Fruit fly (Drosophila melanogaster) whole organism, embryonic: Measurements from ENCODE around the gene CG42240.

Source experiments
- ATbp ChIP-seq: fragments of 200-800 bp; sonication (Bioruptor generic); optimal IDR thresholded peaks from 2 replicates; lab custom pipeline; 2017; ENCODE audit warnings: missing biosample characterization, mild to moderate bottlenecking, missing genetic modification characterization, missing genetic modification reagents
- Awh ChIP-seq: fragments of 200-800 bp; sonication (Bioruptor generic); IDR thresholded peaks from 2 replicates; pipeline ENCODE4, ENCODE4 v1.3.6; 2022; ENCODE audit warnings: missing biosample characterization, missing genetic modification characterization
- Blimp-1 ChIP-seq: fragments of 200-800 bp; sonication (Bioruptor generic); optimal IDR thresholded peaks from 3 replicates; lab custom pipeline; 2018; ENCODE audit warnings: missing biosample characterization, missing genetic modification characterization, mild to moderate bottlenecking, moderate library complexity, missing genetic modification reagents
- CG12236 ChIP-seq: fragments of 200-800 bp; sonication (Bioruptor generic); optimal IDR thresholded peaks from 2 replicates; lab custom pipeline; 2016; ENCODE audit warnings: missing biosample characterization, missing genetic modification characterization
- CG13287 ChIP-seq: fragments of 200-800 bp; sonication (Bioruptor generic); IDR thresholded peaks from 2 replicates; pipeline ENCODE4 v1.3.6; 2022; ENCODE audit warnings: missing biosample characterization, missing genetic modification characterization; ENCODE audit not compliant: partially characterized antibody
- CG17328 ChIP-seq: fragments of 200-800 bp; sonication (Bioruptor generic); IDR thresholded peaks from 2 replicates; pipeline ENCODE4 v1.3.6; 2022; ENCODE audit warnings: missing biosample characterization, missing genetic modification characterization
- CG2199 ChIP-seq: fragments of 200-800 bp; sonication (Bioruptor generic); IDR thresholded peaks from 3 replicates; pipeline ENCODE4 v1.3.6; 2022; ENCODE audit warnings: missing biosample characterization, missing genetic modification characterization
- CG2202 ChIP-seq: fragments of 200-800 bp; sonication (Bioruptor generic); optimal IDR thresholded peaks from 2 replicates; lab custom pipeline; 2018; ENCODE audit warnings: missing biosample characterization, mild to moderate bottlenecking, missing genetic modification characterization
- CG2712 ChIP-seq: fragments of 200-800 bp; optimal IDR thresholded peaks from 3 replicates; lab custom pipeline; 2019; ENCODE audit warnings: missing biosample characterization, mild to moderate bottlenecking, missing genetic modification characterization, moderate library complexity
- CG32532 ChIP-seq: fragments of 200-800 bp; sonication (Bioruptor generic); IDR thresholded peaks from 2 replicates; pipeline ENCODE4 v1.3.6; 2022; ENCODE audit warnings: missing biosample characterization, missing genetic modification characterization
- CG34376 ChIP-seq: fragments of 200-800 bp; sonication (Bioruptor generic); optimal IDR thresholded peaks from 2 replicates; lab custom pipeline; 2018; ENCODE audit warnings: missing biosample characterization, mild to moderate bottlenecking, missing genetic modification characterization
- CG34422 ChIP-seq: fragments of 200-800 bp; sonication (Bioruptor generic); IDR thresholded peaks from 3 replicates; pipeline ENCODE4 v1.3.6; 2022; ENCODE audit warnings: missing biosample characterization, missing genetic modification characterization
- CG3838 ChIP-seq: fragments of 200-800 bp; sonication (Bioruptor generic); optimal IDR thresholded peaks from 3 replicates; lab custom pipeline; 2016; ENCODE audit warnings: missing biosample characterization, missing genetic modification characterization
- CG5180 ChIP-seq: fragments of 200-800 bp; sonication (Bioruptor generic); optimal IDR thresholded peaks from 3 replicates; lab custom pipeline; 2017; ENCODE audit warnings: missing biosample characterization, missing genetic modification characterization, mild to moderate bottlenecking, moderate library complexity, missing genetic modification reagents
- CG6254 ChIP-seq: fragments of 200-800 bp; sonication (Bioruptor generic); optimal IDR thresholded peaks from 3 replicates; lab custom pipeline; 2017; ENCODE audit warnings: mild to moderate bottlenecking, missing biosample characterization, missing genetic modification reagents, missing genetic modification characterization
- CG6654 ChIP-seq: fragments of 200-800 bp; sonication (Bioruptor generic); optimal IDR thresholded peaks from 2 replicates; lab custom pipeline; 2017; ENCODE audit warnings: missing biosample characterization, mild to moderate bottlenecking, missing genetic modification characterization
- CG6854 ChIP-seq: fragments of 200-800 bp; sonication (Bioruptor generic); optimal IDR thresholded peaks from 3 replicates; lab custom pipeline; 2017; ENCODE audit warnings: missing biosample characterization, mild to moderate bottlenecking, missing genetic modification characterization
- CG9817 ChIP-seq: fragments of 200-800 bp; sonication (Bioruptor generic); optimal IDR thresholded peaks from 2 replicates; lab custom pipeline; 2018; ENCODE audit warnings: missing biosample characterization, mild to moderate bottlenecking, missing genetic modification characterization, moderate library complexity
- D ChIP-seq, 2 experiments: fragments of 200-800 bp in 1 of 2; fragments of >200 bp in 1 of 2; sonication (Bioruptor generic) in 1 of 2; optimal IDR thresholded peaks; 2 replicates in 1 of 2; 3 replicates in 1 of 2; lab custom pipeline; 2017; ENCODE audit warnings: mild to moderate bottlenecking in 1 of 2, missing biosample characterization in 1 of 2, missing genetic modification characterization in 1 of 2, missing genetic modification reagents in 1 of 2
- D19A ChIP-seq: fragments of 200-800 bp; optimal IDR thresholded peaks from 3 replicates; lab custom pipeline; 2019; ENCODE audit warnings: missing biosample characterization, mild to moderate bottlenecking, missing genetic modification characterization, moderate library complexity
- HHEX ChIP-seq: fragments of 200-800 bp; sonication (Bioruptor generic); optimal IDR thresholded peaks from 3 replicates; lab custom pipeline; 2017; ENCODE audit warnings: missing biosample characterization, mild to moderate bottlenecking, missing genetic modification characterization, missing genetic modification reagents
- HLH4C ChIP-seq: fragments of 200-800 bp; sonication (Bioruptor generic); IDR thresholded peaks from 3 replicates; pipeline ENCODE4 v1.3.6; 2022; ENCODE audit warnings: missing biosample characterization, missing genetic modification characterization; ENCODE audit not compliant: partially characterized antibody
- Hr3 ChIP-seq: fragments of 200-800 bp; sonication (Bioruptor generic); optimal IDR thresholded peaks from 3 replicates; lab custom pipeline; 2016; ENCODE audit warnings: missing biosample characterization, missing genetic modification characterization
- MESR4 ChIP-seq: fragments of 200-800 bp; sonication (Bioruptor generic); optimal IDR thresholded peaks from 2 replicates; lab custom pipeline; 2018; ENCODE audit warnings: missing biosample characterization, mild to moderate bottlenecking, missing genetic modification characterization, moderate library complexity
- Optix ChIP-seq: fragments of 200-800 bp; sonication (Bioruptor generic); IDR thresholded peaks from 3 replicates; pipeline ENCODE4 v1.3.6; 2022; ENCODE audit warnings: missing biosample characterization, missing genetic modification characterization
- Ssrp ChIP-seq: fragments of 200-800 bp; sonication (Bioruptor generic); optimal IDR thresholded peaks from 2 replicates; lab custom pipeline; 2018; ENCODE audit warnings: missing biosample characterization, mild to moderate bottlenecking, missing genetic modification characterization, moderate library complexity
- bsh ChIP-seq, 2 experiments: fragments of 200-800 bp; sonication (Bioruptor generic); optimal IDR thresholded peaks; 2 replicates each; lab custom pipeline; 2017 to 2018; ENCODE audit warnings: mild to moderate bottlenecking in 2 of 2, missing biosample characterization in 2 of 2, missing genetic modification characterization in 2 of 2, moderate library complexity in 1 of 2
- chinmo ChIP-seq: fragments of 200-800 bp; sonication (Bioruptor generic); IDR thresholded peaks from 4 replicates; pipeline ENCODE4 v1.3.6; 2022; ENCODE audit warnings: missing biosample characterization, missing genetic modification characterization; ENCODE audit not compliant: partially characterized antibody
- danr ChIP-seq: fragments of 200-800 bp; sonication (Bioruptor generic); IDR thresholded peaks from 2 replicates; pipeline ENCODE4 v1.3.6; 2022; ENCODE audit warnings: missing biosample characterization, missing genetic modification characterization
- ems ChIP-seq: fragments of 200-800 bp; sonication (Bioruptor generic); optimal IDR thresholded peaks from 3 replicates; lab custom pipeline; 2016; ENCODE audit warnings: missing biosample characterization, missing genetic modification characterization
- en ChIP-seq: fragments of 200-800 bp; sonication (Bioruptor generic); optimal IDR thresholded peaks from 2 replicates; lab custom pipeline; 2016; ENCODE audit warnings: missing biosample characterization, missing genetic modification characterization
- gfzf ChIP-seq: fragments of 200-800 bp; sonication (Bioruptor generic); optimal IDR thresholded peaks from 2 replicates; lab custom pipeline; 2016; ENCODE audit warnings: missing biosample characterization, mild to moderate bottlenecking, missing genetic modification characterization, moderate library complexity
- hth ChIP-seq: fragments of >200 bp; optimal IDR thresholded peaks from 2 replicates; lab custom pipeline; 2017; ENCODE audit warnings: inconsistent platforms
- lab ChIP-seq: fragments of 200-800 bp; sonication (Bioruptor generic); optimal IDR thresholded peaks from 3 replicates; lab custom pipeline; 2017; ENCODE audit warnings: missing biosample characterization, missing genetic modification characterization, mild to moderate bottlenecking, moderate library complexity, missing genetic modification reagents
- lilli ChIP-seq: fragments of 200-800 bp; sonication (Bioruptor generic); optimal IDR thresholded peaks from 3 replicates; lab custom pipeline; 2016; ENCODE audit warnings: missing biosample characterization, missing genetic modification characterization
- lola ChIP-seq, 3 experiments: fragments of >200 bp in 2 of 3; fragments of 200-800 bp in 1 of 3; sonication (Bioruptor generic) in 1 of 3; optimal IDR thresholded peaks; 2 replicates each; lab custom pipeline; 2017 to 2019; ENCODE audit warnings: missing biosample characterization in 3 of 3, missing genetic modification characterization in 3 of 3, mild to moderate bottlenecking in 1 of 3, moderate library complexity in 1 of 3
- pb ChIP-seq: fragments of 200-800 bp; sonication (Bioruptor generic); optimal IDR thresholded peaks from 3 replicates; lab custom pipeline; 2016; ENCODE audit warnings: missing biosample characterization, missing genetic modification characterization
- pfk ChIP-seq: fragments of 200-800 bp; sonication (Bioruptor generic); optimal IDR thresholded peaks from 2 replicates; lab custom pipeline; 2018; ENCODE audit warnings: missing biosample characterization, mild to moderate bottlenecking, missing genetic modification characterization, moderate library complexity
- pho ChIP-seq: fragments of 200-800 bp; sonication (Bioruptor generic); optimal IDR thresholded peaks from 2 replicates; lab custom pipeline; 2016; ENCODE audit warnings: missing biosample characterization, missing genetic modification characterization
- pnt ChIP-seq: fragments of 200-800 bp; sonication (Bioruptor generic); optimal IDR thresholded peaks from 3 replicates; lab custom pipeline; 2016; ENCODE audit warnings: missing biosample characterization, missing genetic modification characterization
- psq ChIP-seq: fragments of 200-800 bp; sonication (Bioruptor generic); optimal IDR thresholded peaks from 2 replicates; lab custom pipeline; 2017; ENCODE audit warnings: missing biosample characterization, missing genetic modification characterization
- salm ChIP-seq: fragments of 200-800 bp; sonication (Bioruptor generic); optimal IDR thresholded peaks from 2 replicates; lab custom pipeline; 2018; ENCODE audit warnings: missing biosample characterization, mild to moderate bottlenecking, missing genetic modification characterization
- scrt ChIP-seq: fragments of 200-800 bp; sonication (Bioruptor generic); optimal IDR thresholded peaks from 2 replicates; lab custom pipeline; 2018; ENCODE audit warnings: missing biosample characterization, mild to moderate bottlenecking, missing genetic modification characterization, moderate library complexity
- seq ChIP-seq: fragments of 200-800 bp; sonication (Bioruptor generic); IDR thresholded peaks from 2 replicates; pipeline ENCODE4 v1.3.6; 2022; ENCODE audit warnings: missing biosample characterization, missing genetic modification characterization
- slp2 ChIP-seq: fragments of 200-800 bp; sonication (Bioruptor generic); optimal IDR thresholded peaks from 2 replicates; lab custom pipeline; 2016; ENCODE audit warnings: missing biosample characterization, missing genetic modification characterization
- trh ChIP-seq: fragments of 200-800 bp; sonication (Bioruptor generic); optimal IDR thresholded peaks from 2 replicates; lab custom pipeline; 2016; ENCODE audit warnings: missing biosample characterization, missing genetic modification characterization
- vvl ChIP-seq: fragments of 200-800 bp; sonication (Bioruptor generic); IDR thresholded peaks from 2 replicates; pipeline ENCODE4 v1.3.6; 2022; ENCODE audit warnings: missing biosample characterization, missing genetic modification characterization
- wek ChIP-seq: fragments of 200-800 bp; sonication (Bioruptor generic); optimal IDR thresholded peaks from 3 replicates; lab custom pipeline; 2018; ENCODE audit warnings: missing biosample characterization, mild to moderate bottlenecking, missing genetic modification characterization, moderate library complexity
- yki ChIP-seq: fragments of >200 bp; optimal IDR thresholded peaks from 3 replicates; lab custom pipeline; 2018

CG42240 gene

DNA sequence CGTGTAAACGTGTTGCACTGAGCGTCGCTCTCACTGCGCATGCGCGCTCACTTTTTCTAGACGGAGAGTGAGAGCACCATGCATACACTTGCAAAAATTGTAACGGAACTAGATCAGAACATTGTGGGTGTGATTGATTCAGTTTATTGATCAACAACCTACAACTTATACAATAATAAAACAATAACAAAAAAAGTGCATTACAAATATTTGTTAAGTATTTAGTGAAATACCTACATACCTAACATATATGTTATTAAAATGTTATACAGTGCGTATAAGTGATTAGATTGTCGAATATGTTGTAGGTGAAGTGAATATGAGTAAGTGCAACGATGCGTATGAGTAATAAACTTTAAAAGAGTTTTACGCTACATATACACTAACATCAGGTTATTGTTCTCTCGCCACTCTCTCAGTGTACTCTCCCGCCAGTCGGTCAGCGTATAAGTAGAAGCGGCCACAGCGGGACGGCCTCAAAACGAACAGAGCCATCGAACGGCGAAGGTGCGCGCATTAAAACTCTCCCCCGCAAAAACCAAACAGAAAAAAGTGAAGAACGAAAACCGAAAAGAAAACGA, at the start of gene CG42240 (continued):
- TF ChIP-seq D (optimal IDR thresholded peaks at IDR 0.05; lab: Kevin White, UChicago) = no peak
- TF ChIP-seq D (GFP tag; optimal IDR thresholded peaks at IDR 0.05; lab: Kevin White, UChicago) = peak; percentile 94
- TF ChIP-seq danr (GFP tag; lab: Robert Waterston, UW) = peak; percentile 71
- 0 out of 4 replicates have a peak, but pooled peaks have one; percentile 35 for TF ChIP-seq chinmo (GFP tag; lab: Robert Waterston, UW)
- TF ChIP-seq CG6654 (GFP tag; lab: Kevin White, UChicago) = peak; percentile 80
- peak; percentile 80 for TF ChIP-seq slp2 (GFP tag; lab: Kevin White, UChicago)
- TF ChIP-seq ems (GFP tag; lab: Kevin White, UChicago) = peak; percentile 88
- peak; percentile 91 for TF ChIP-seq CG6854 (GFP tag; lab: Kevin White, UChicago)
- TF ChIP-seq yki = no peak
- no peak for TF ChIP-seq gfzf (GFP tag; lab: Kevin White, UChicago)
- TF ChIP-seq salm (tag; lab: Kevin White, UChicago) = peak; percentile 83
- TF ChIP-seq pb (GFP tag; lab: Kevin White, UChicago) = peak; percentile 59
- no peak for TF ChIP-seq hth
- peak; percentile 91 for TF ChIP-seq HHEX (GFP tag; lab: Kevin White, UChicago)
- TF ChIP-seq pfk (GFP tag; lab: Kevin White, UChicago) = no peak
- TF ChIP-seq scrt (GFP tag; lab: Kevin White, UChicago) = peak; percentile 83
- TF ChIP-seq Hr3 (GFP tag; lab: Kevin White, UChicago) = peak; percentile 90
- peak; percentile 82 for TF ChIP-seq lilli (GFP tag; lab: Kevin White, UChicago)
- no peak for TF ChIP-seq HLH4C (GFP tag; lab: Robert Waterston, UW)
- TF ChIP-seq CG34376 (GFP tag; lab: Kevin White, UChicago) = peak; percentile 87
- no peak for TF ChIP-seq Optix
- TF ChIP-seq en = peak; percentile 59
- TF ChIP-seq D19A = peak; percentile 90
- TF ChIP-seq seq = peak; percentile 84
- peak; percentile 66; the same call in 2 of the 3 replicates for TF ChIP-seq CG34422 (GFP tag; lab: Robert Waterston, UW)
- TF ChIP-seq bsh (GFP tag; optimal IDR thresholded peaks at IDR 0.05; lab: Kevin White, UChicago) = peak; percentile 87 to 91
- TF ChIP-seq Ssrp (tag; lab: Kevin White, UChicago) = peak; percentile 89
- TF ChIP-seq vvl (GFP tag; lab: Robert Waterston, UW) = peak; percentile 78
- peak; percentile 88 for TF ChIP-seq Blimp-1 (GFP tag; lab: Kevin White, UChicago)
- peak in 1 of 3 experiments; percentile 91 for TF ChIP-seq lola (GFP tag; optimal IDR thresholded peaks at IDR 0.05; lab: Kevin White, UChicago)
- TF ChIP-seq CG32532 = peak; percentile 63; the same call in 1 of the 2 replicates
- TF ChIP-seq Awh (GFP tag; lab: Robert Waterston, UW) = peak; percentile 65; the same call in 1 of the 2 replicates
- TF ChIP-seq CG17328 (GFP tag; lab: Robert Waterston, UW) = peak; percentile 51; the same call in 1 of the 2 replicates
- TF ChIP-seq pho = peak; percentile 81
- TF ChIP-seq wek = peak; percentile 68
- TF ChIP-seq CG2202 (tag; lab: Kevin White, UChicago) = peak; percentile 79
- TF ChIP-seq CG6254 (GFP tag; lab: Kevin White, UChicago) = peak; percentile 87
- peak; percentile 89 for TF ChIP-seq lab (GFP tag; lab: Kevin White, UChicago)
- TF ChIP-seq CG9817 (tag; lab: Kevin White, UChicago) = peak; percentile 82
- TF ChIP-seq CG2199 (GFP tag; lab: Robert Waterston, UW) = no peak
- no peak for TF ChIP-seq CG13287 (GFP tag; lab: Robert Waterston, UW)
- peak; percentile 61 for TF ChIP-seq trh
- TF ChIP-seq ATbp = peak; percentile 87
- TF ChIP-seq CG12236 (GFP tag; lab: Kevin White, UChicago) = peak; percentile 74
- TF ChIP-seq CG2712 (tag; lab: Kevin White, UChicago) = peak; percentile 95
- peak; percentile 21 for TF ChIP-seq MESR4
- peak; percentile 52 for TF ChIP-seq CG3838 (GFP tag; lab: Kevin White, UChicago)
- TF ChIP-seq psq (GFP tag; lab: Kevin White, UChicago) = peak; percentile 66
- TF ChIP-seq pnt = peak; percentile 67
- TF ChIP-seq CG5180 (GFP tag; lab: Kevin White, UChicago) = peak; percentile 82
